Worm (Caenorhabditis elegans) whole organism, mixed stage, embryonic: Measurements from ENCODE around the gene C25E10.16.

Experiments used
- M03D4.4 ChIP-seq: sonication (generic microtip); optimal IDR thresholded peaks from 2 replicates; lab custom pipeline; 2017; ENCODE audit warnings: mild to moderate bottlenecking, missing genetic modification characterization, missing compliant biosample characterization
- bed-3 ChIP-seq: fragments of 200-800 bp; sonication (Bioruptor generic); optimal IDR thresholded peaks from 3 replicates; lab custom pipeline; 2018; ENCODE audit warnings: mild to moderate bottlenecking, missing genetic modification characterization, moderate library complexity, missing compliant biosample characterization
- ceh-39 ChIP-seq: fragments of 150-350 bp; optimal IDR thresholded peaks from 2 replicates; lab custom pipeline; 2014; ENCODE audit warnings: missing biosample characterization, missing genetic modification characterization
- ceh-43 ChIP-seq: fragments of 200-800 bp; sonication (Bioruptor generic); optimal IDR thresholded peaks from 2 replicates; lab custom pipeline; 2018; ENCODE audit warnings: mild to moderate bottlenecking, missing genetic modification characterization, moderate library complexity, missing compliant biosample characterization
- ceh-83 ChIP-seq: fragments of 200-800 bp; sonication (Bioruptor generic); optimal IDR thresholded peaks from 2 replicates; lab custom pipeline; 2018; ENCODE audit warnings: mild to moderate bottlenecking, missing genetic modification characterization, missing compliant biosample characterization
- ces-1 ChIP-seq: fragments of 150-350 bp; optimal IDR thresholded peaks from 2 replicates; lab custom pipeline; 2014; ENCODE audit warnings: missing biosample characterization, missing genetic modification reagents, missing genetic modification characterization
- cnd-1 ChIP-seq: fragments of 200-800 bp; sonication (Bioruptor generic); optimal IDR thresholded peaks from 2 replicates; lab custom pipeline; 2018; ENCODE audit warnings: mild to moderate bottlenecking, missing genetic modification characterization, missing compliant biosample characterization
- drap-1 ChIP-seq: fragments of 200-800 bp; sonication (Bioruptor generic); optimal IDR thresholded peaks from 3 replicates; lab custom pipeline; 2018; ENCODE audit warnings: mild to moderate bottlenecking, missing genetic modification characterization, missing compliant biosample characterization
- elt-1 ChIP-seq: sonication (generic microtip); optimal IDR thresholded peaks from 2 replicates; lab custom pipeline; 2017; ENCODE audit warnings: missing genetic modification characterization, mild to moderate bottlenecking, missing compliant biosample characterization, antibody characterized with exemption, moderate library complexity, borderline replicate concordance; ENCODE audit not compliant: insufficient read depth
- elt-3 ChIP-seq: fragments of 150-350 bp; optimal IDR thresholded peaks from 2 replicates; lab custom pipeline; 2014; ENCODE audit warnings: missing biosample characterization, missing genetic modification characterization
- flh-1 ChIP-seq: fragments of 200-800 bp; sonication (Bioruptor generic); optimal IDR thresholded peaks from 2 replicates; lab custom pipeline; 2018; ENCODE audit warnings: mild to moderate bottlenecking, missing genetic modification characterization, moderate library complexity, missing compliant biosample characterization
- ham-2 ChIP-seq: fragments of 200-800 bp; sonication (Bioruptor generic); optimal IDR thresholded peaks from 2 replicates; lab custom pipeline; 2018; ENCODE audit warnings: mild to moderate bottlenecking, missing genetic modification characterization, missing compliant biosample characterization
- lin-13 ChIP-seq: fragments of 150-350 bp; optimal IDR thresholded peaks from 2 replicates; lab custom pipeline; 2014; ENCODE audit warnings: missing biosample characterization, missing genetic modification characterization
- lin-32 ChIP-seq: fragments of 200-800 bp; sonication (Bioruptor generic); optimal IDR thresholded peaks from 2 replicates; lab custom pipeline; 2018; ENCODE audit warnings: mild to moderate bottlenecking, missing genetic modification characterization, missing compliant biosample characterization
- lsy-2 ChIP-seq: fragments of 150-350 bp; optimal IDR thresholded peaks from 2 replicates; lab custom pipeline; 2014; ENCODE audit warnings: missing biosample characterization, missing genetic modification characterization
- mab-5 ChIP-seq: fragments of 150-350 bp; optimal IDR thresholded peaks from 2 replicates; lab custom pipeline; 2014; ENCODE audit warnings: missing biosample characterization, missing genetic modification characterization
- mls-2 ChIP-seq: sonication (generic microtip); optimal IDR thresholded peaks from 2 replicates; lab custom pipeline; 2016; ENCODE audit warnings: mild to moderate bottlenecking, missing genetic modification characterization, moderate library complexity, missing compliant biosample characterization
- nhr-12 ChIP-seq: fragments of 150-350 bp; optimal IDR thresholded peaks from 2 replicates; lab custom pipeline; 2014; ENCODE audit warnings: missing biosample characterization, missing genetic modification characterization
- nhr-2 ChIP-seq: fragments of 150-350 bp; optimal IDR thresholded peaks from 2 replicates; lab custom pipeline; 2014; ENCODE audit warnings: missing biosample characterization, missing genetic modification characterization
- nhr-237 ChIP-seq: fragments of 150-350 bp; optimal IDR thresholded peaks from 2 replicates; lab custom pipeline; 2014; ENCODE audit warnings: missing biosample characterization, missing genetic modification characterization
- nhr-76 ChIP-seq: sonication (generic microtip); optimal IDR thresholded peaks from 2 replicates; lab custom pipeline; 2017; ENCODE audit warnings: missing biosample characterization, missing genetic modification characterization
- pha-4 ChIP-seq: fragments of 150-350 bp; optimal IDR thresholded peaks from 2 replicates; lab custom pipeline; 2018; ENCODE audit warnings: missing biosample characterization, missing genetic modification reagents, missing genetic modification characterization
- sem-2 ChIP-seq: fragments of 200-800 bp; sonication (Bioruptor generic); optimal IDR thresholded peaks from 2 replicates; lab custom pipeline; 2018; ENCODE audit warnings: mild to moderate bottlenecking, missing genetic modification characterization, missing compliant biosample characterization
- snpc-4 ChIP-seq: fragments of 150-350 bp; optimal IDR thresholded peaks from 2 replicates; lab custom pipeline; 2014; ENCODE audit warnings: missing biosample characterization, missing genetic modification characterization
- sptf-1 ChIP-seq: sonication (generic microtip); optimal IDR thresholded peaks from 2 replicates; lab custom pipeline; 2017; ENCODE audit warnings: mild to moderate bottlenecking, missing genetic modification characterization, moderate library complexity, missing compliant biosample characterization
- tbx-8 ChIP-seq: fragments of 200-800 bp; sonication (Bioruptor generic); optimal IDR thresholded peaks from 2 replicates; lab custom pipeline; 2018; ENCODE audit warnings: mild to moderate bottlenecking, missing genetic modification characterization, moderate library complexity, missing compliant biosample characterization
- unc-120 ChIP-seq: sonication (generic microtip); optimal IDR thresholded peaks from 2 replicates; lab custom pipeline; 2017; ENCODE audit warnings: missing genetic modification characterization, missing compliant biosample characterization; ENCODE audit not compliant: poor library complexity, severe bottlenecking
- unc-39 ChIP-seq: fragments of 150-350 bp; optimal IDR thresholded peaks from 2 replicates; lab custom pipeline; 2014; ENCODE audit warnings: missing biosample characterization, missing genetic modification characterization
- unc-62 ChIP-seq: fragments of 150-350 bp; optimal IDR thresholded peaks from 2 replicates; lab custom pipeline; 2014; ENCODE audit warnings: missing biosample characterization, missing genetic modification reagents, missing genetic modification characterization
- zip-8 ChIP-seq: fragments of 150-350 bp; optimal IDR thresholded peaks from 2 replicates; lab custom pipeline; 2014; ENCODE audit warnings: missing biosample characterization, missing genetic modification characterization
- ztf-11 ChIP-seq: fragments of 150-350 bp; optimal IDR thresholded peaks from 2 replicates; lab custom pipeline; 2014; ENCODE audit warnings: missing biosample characterization, missing genetic modification characterization

The C25E10.16 gene

ce11 chrV:9059468-9059867 lies at the start of gene C25E10.16, which contains the start of gene C25E10.13:
Gene C25E10.16, minus strand, starts transcription at chrV:9059568.
Gene C25E10.13, plus strand, starts transcription at chrV:9059723.
- TF ChIP-seq ztf-11 (tag; lab: Kevin White, UChicago): no peak
- no peak for TF ChIP-seq lin-13 (tag; lab: Kevin White, UChicago)
- TF ChIP-seq sptf-1 (tag; lab: Kevin White, UChicago): no peak
- no peak for TF ChIP-seq ceh-43 (GFP tag; lab: Kevin White, UChicago)
- TF ChIP-seq ces-1: no peak
- TF ChIP-seq lsy-2 (tag; lab: Kevin White, UChicago): no peak
- TF ChIP-seq cnd-1: no peak
- no peak for TF ChIP-seq mab-5
- TF ChIP-seq zip-8 (tag; lab: Kevin White, UChicago): no peak
- no peak for TF ChIP-seq unc-120 (tag; lab: Kevin White, UChicago)
- TF ChIP-seq nhr-12: no peak
- no peak for TF ChIP-seq ceh-83 (GFP tag; lab: Kevin White, UChicago)
- TF ChIP-seq pha-4 (tag; lab: Kevin White, UChicago): no peak
- TF ChIP-seq tbx-8 (GFP tag; lab: Kevin White, UChicago): no peak
- TF ChIP-seq flh-1 (GFP tag; lab: Kevin White, UChicago): no peak
- no peak for TF ChIP-seq unc-62 (GFP tag; lab: Kevin White, UChicago)
- TF ChIP-seq unc-39: no peak
- TF ChIP-seq ceh-39 (tag; lab: Kevin White, UChicago): no peak

DNA sequence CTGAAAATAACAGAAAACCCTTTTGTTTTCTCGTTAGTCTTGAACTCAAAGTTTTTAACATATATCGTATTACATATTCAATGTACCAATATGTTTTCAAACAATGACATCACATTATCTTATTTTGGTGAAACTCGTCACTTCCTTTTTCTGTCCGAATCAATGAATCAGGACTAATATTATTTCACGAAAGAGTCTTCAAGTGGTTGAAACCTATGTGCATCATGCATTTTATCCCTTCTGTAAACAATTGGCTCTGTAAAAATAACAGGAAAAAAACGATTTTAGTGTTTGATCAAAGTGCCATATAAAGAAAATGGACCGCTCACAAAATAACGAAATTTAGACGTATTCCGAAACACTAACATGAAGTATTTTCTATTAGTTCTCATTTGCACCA lies 48.9 kb upstream of the C25E10.16 start, which contains the start of gene F21C10.18:
Gene F21C10.18, plus strand, starts transcription at position 301 of the 400 bp plus-strand sequence.
- no peak for TF ChIP-seq elt-3 (tag; lab: Kevin White, UChicago)
- TF ChIP-seq cnd-1: no peak
- TF ChIP-seq unc-62 (GFP tag; lab: Kevin White, UChicago): no peak
- no peak for TF ChIP-seq flh-1 (GFP tag; lab: Kevin White, UChicago)
- no peak for TF ChIP-seq lsy-2 (tag; lab: Kevin White, UChicago)
- TF ChIP-seq lin-32: no peak
- no peak for TF ChIP-seq drap-1 (GFP tag; lab: Kevin White, UChicago)

- TF ChIP-seq unc-39 (no peak), ztf-11 (tag; lab: Kevin White, UChicago) (no peak), ces-1 (no peak), nhr-76 (tag; lab: Kevin White, UChicago) (no peak), snpc-4 (tag; lab: Kevin White, UChicago) (no peak), nhr-2 (tag; lab: Kevin White, UChicago) (no peak), tbx-8 (GFP tag; lab: Kevin White, UChicago) (no peak), nhr-12 (no peak)
These were observed 41.7 kb upstream of the C25E10.16 start, which contains the start of gene frpr-6 for ce11 chrV:9101062-9101461. Gene frpr-6, minus strand, starts transcription at chrV:9101162.

ce11 chrV:9098280-9098973 lies 39.1 kb upstream of the C25E10.16 start, which contains the start of gene F21C10.9:
Gene F21C10.9, minus strand, starts transcription at chrV:9098696.
- TF ChIP-seq bed-3 (GFP tag; lab: Kevin White, UChicago) (no peak), mab-5 (no peak), ztf-11 (tag; lab: Kevin White, UChicago) (no peak), unc-62 (GFP tag; lab: Kevin White, UChicago) (no peak), nhr-237 (tag; lab: Kevin White, UChicago) (no peak), nhr-12 (no peak), lin-32 (no peak), ham-2 (no peak), nhr-76 (tag; lab: Kevin White, UChicago) (no peak), lsy-2 (tag; lab: Kevin White, UChicago) (no peak), nhr-2 (tag; lab: Kevin White, UChicago) (no peak), tbx-8 (GFP tag; lab: Kevin White, UChicago) (no peak), snpc-4 (tag; lab: Kevin White, UChicago) (no peak), lin-13 (tag; lab: Kevin White, UChicago) (no peak), M03D4.4 (tag; lab: Kevin White, UChicago) (no peak), elt-1 (tag; lab: Kevin White, UChicago) (no peak), drap-1 (GFP tag; lab: Kevin White, UChicago) (no peak), sptf-1 (tag; lab: Kevin White, UChicago) (no peak), flh-1 (GFP tag; lab: Kevin White, UChicago) (no peak), ceh-39 (tag; lab: Kevin White, UChicago) (no peak)

DNA sequence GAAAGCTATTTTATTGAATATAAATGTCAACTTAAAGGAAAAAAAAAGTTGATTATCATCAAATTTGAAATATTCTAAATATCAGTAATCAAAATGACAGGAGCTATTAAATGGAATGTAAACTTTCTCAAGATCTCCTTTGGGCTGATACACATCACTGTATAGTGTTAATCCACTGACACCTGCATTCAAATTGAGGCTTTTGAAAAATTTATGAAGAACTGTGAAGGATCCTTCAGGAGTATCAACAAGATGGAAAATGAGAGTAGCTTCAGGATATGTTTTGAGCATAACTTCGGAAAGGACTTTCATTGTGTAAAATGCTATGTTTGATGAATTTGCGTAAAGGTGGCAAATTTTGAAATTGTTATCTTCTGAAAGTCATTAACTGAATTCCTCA lies 37.8 kb upstream of the C25E10.16 start:
- TF ChIP-seq ceh-43 (GFP tag; lab: Kevin White, UChicago) (no peak), tbx-8 (GFP tag; lab: Kevin White, UChicago) (no peak), lin-32 (no peak), mls-2 (no peak), nhr-2 (tag; lab: Kevin White, UChicago) (no peak), snpc-4 (tag; lab: Kevin White, UChicago) (no peak), flh-1 (GFP tag; lab: Kevin White, UChicago) (no peak), M03D4.4 (tag; lab: Kevin White, UChicago) (no peak), sptf-1 (tag; lab: Kevin White, UChicago) (no peak), sem-2 (GFP tag; lab: Kevin White, UChicago) (no peak)
- TF ChIP-seq, all 35 proteins: peak for 0
